Worm (Caenorhabditis elegans) whole organism, early embryonic: ENCODE results near the gene ceeh-1.

Experiments used
- B0310.2 ChIP-seq: sonication (generic microtip); optimal IDR thresholded peaks from 2 replicates; lab custom pipeline; 2016; ENCODE audit warnings: mild to moderate bottlenecking, missing genetic modification characterization, missing compliant biosample characterization
- F13C5.2 ChIP-seq: sonication (generic microtip); optimal IDR thresholded peaks from 2 replicates; lab custom pipeline; 2017; ENCODE audit warnings: mild to moderate bottlenecking, missing genetic modification characterization, inconsistent platforms, missing compliant biosample characterization
- aly-1 ChIP-seq: sonication (generic microtip); optimal IDR thresholded peaks from 2 replicates; lab custom pipeline; 2016; ENCODE audit warnings: missing genetic modification characterization, missing compliant biosample characterization
- ama-1 ChIP-seq: fragments of 150-350 bp; optimal IDR thresholded peaks from 2 replicates; lab custom pipeline; 2014
- ceh-13 ChIP-seq: fragments of 200-800 bp; sonication (Bioruptor generic); optimal IDR thresholded peaks from 2 replicates; lab custom pipeline; 2018; ENCODE audit warnings: mild to moderate bottlenecking, missing genetic modification characterization, missing compliant biosample characterization
- ceh-36 ChIP-seq: sonication (generic microtip); optimal IDR thresholded peaks from 2 replicates; lab custom pipeline; 2016; ENCODE audit warnings: missing genetic modification characterization, inconsistent platforms, missing compliant biosample characterization
- ets-7 ChIP-seq: sonication (generic microtip); optimal IDR thresholded peaks from 2 replicates; lab custom pipeline; 2016; ENCODE audit warnings: missing genotype, missing genetic modification characterization, missing compliant biosample characterization
- flt-1 ChIP-seq: fragments of 200-800 bp; sonication (Bioruptor generic); IDR thresholded peaks from 2 replicates; pipeline ENCODE4 v1.3.6; 2022; ENCODE audit warnings: missing genetic modification characterization, missing compliant biosample characterization
- hmbx-1 ChIP-seq: sonication (generic microtip); optimal IDR thresholded peaks from 2 replicates; lab custom pipeline; 2016; ENCODE audit warnings: mild to moderate bottlenecking, missing genetic modification characterization, missing compliant biosample characterization
- hmg-4 ChIP-seq: fragments of 200-800 bp; sonication (Bioruptor generic); optimal IDR thresholded peaks from 2 replicates; lab custom pipeline; 2018; ENCODE audit warnings: mild to moderate bottlenecking, missing genetic modification characterization, missing compliant biosample characterization
- hnd-1 ChIP-seq: sonication (generic microtip); optimal IDR thresholded peaks from 2 replicates; lab custom pipeline; 2016; ENCODE audit warnings: missing genetic modification characterization, missing compliant biosample characterization
- pes-1 ChIP-seq: fragments of 200-800 bp; sonication (Bioruptor generic); IDR thresholded peaks from 2 replicates; pipeline ENCODE4 v1.3.6; 2022; ENCODE audit warnings: missing genetic modification reagents, missing genetic modification characterization, missing compliant biosample characterization
- scrt-1 ChIP-seq: fragments of 200-800 bp; sonication (Bioruptor generic); IDR thresholded peaks from 2 replicates; pipeline ENCODE4 v1.3.6; 2022; ENCODE audit warnings: missing genetic modification characterization, missing compliant biosample characterization
- sea-1 ChIP-seq: fragments of 200-800 bp; sonication (Bioruptor generic); conservative IDR thresholded peaks from 2 replicates; pipeline ENCODE4 v1.3.6; 2022; ENCODE audit warnings: missing genetic modification characterization, missing compliant biosample characterization
- tbx-11 ChIP-seq: fragments of 200-800 bp; sonication (Bioruptor generic); IDR thresholded peaks from 2 replicates; pipeline ENCODE4 v1.3.6; 2022; ENCODE audit warnings: missing genetic modification characterization, missing compliant biosample characterization
- tbx-37 ChIP-seq: fragments of 200-800 bp; sonication (Bioruptor generic); conservative IDR thresholded peaks from 2 replicates; pipeline ENCODE4 v1.3.6; 2022; ENCODE audit warnings: missing genetic modification reagents, missing genetic modification characterization, missing compliant biosample characterization
- tra-4 ChIP-seq: sonication (generic microtip); optimal IDR thresholded peaks from 2 replicates; lab custom pipeline; 2017; ENCODE audit warnings: missing genetic modification characterization, missing compliant biosample characterization

Gene ceeh-1

DNA sequence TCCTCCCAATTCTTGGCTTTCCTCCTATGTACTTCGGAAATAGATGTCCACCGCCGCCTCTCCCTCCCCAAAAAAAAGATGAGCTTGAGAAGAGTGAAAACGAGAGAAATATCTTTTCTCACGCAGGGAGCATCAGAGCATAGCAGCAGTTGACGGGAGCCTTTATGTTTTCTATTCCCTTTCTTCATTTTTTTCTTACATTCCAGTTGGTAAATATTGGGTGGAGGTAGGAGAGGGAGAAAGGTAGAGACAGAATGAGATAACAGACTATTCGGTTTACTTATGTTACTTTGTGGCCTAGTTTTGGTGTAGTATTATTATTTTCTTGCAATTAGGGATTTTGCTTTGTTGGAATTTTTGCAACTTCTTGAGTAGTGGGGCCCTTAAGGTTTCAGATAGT lies 12.5 kb upstream of the ceeh-1 start:
- TF ChIP-seq flt-1 (no peak), tbx-11 (GFP tag; lab: Robert Waterston, UW) (no peak), ceh-36 (tag; lab: Kevin White, UChicago) (no peak), aly-1 (no peak), scrt-1 (GFP tag; lab: Robert Waterston, UW) (no peak), ceh-13 (no peak), tbx-37 (GFP tag; lab: Robert Waterston, UW) (no peak), ama-1 (lab: Kevin White, UChicago) (no peak), tra-4 (tag; lab: Kevin White, UChicago) (no peak), sea-1 (GFP tag; lab: Robert Waterston, UW) (no peak), pes-1 (no peak), ets-7 (no peak), hnd-1 (tag; lab: Kevin White, UChicago) (no peak), B0310.2 (no peak), hmg-4 (GFP tag; lab: Kevin White, UChicago) (no peak)

DNA sequence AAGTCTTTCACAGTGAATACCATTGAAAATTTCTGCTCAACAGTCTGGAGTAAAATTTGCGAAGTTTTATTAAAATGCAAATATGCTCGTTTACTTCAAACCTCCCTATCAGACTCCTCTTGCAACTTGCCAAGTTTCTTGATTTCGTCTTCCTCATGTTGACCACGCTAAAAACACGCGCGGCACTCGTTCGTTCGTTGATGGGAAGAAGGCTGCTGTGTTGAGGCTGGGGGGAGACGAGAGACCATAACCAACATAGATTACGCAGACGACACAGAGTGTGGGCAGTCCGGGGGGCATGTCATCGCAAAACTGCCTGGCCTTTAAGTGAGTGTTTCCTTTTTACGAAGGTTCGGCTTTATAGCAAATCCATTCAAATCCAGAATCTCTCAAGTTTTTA lies 11.9 kb upstream of the ceeh-1 start:
- no peak for TF ChIP-seq flt-1
- peak; percentile 23 for TF ChIP-seq hmg-4 (GFP tag; lab: Kevin White, UChicago)

DNA sequence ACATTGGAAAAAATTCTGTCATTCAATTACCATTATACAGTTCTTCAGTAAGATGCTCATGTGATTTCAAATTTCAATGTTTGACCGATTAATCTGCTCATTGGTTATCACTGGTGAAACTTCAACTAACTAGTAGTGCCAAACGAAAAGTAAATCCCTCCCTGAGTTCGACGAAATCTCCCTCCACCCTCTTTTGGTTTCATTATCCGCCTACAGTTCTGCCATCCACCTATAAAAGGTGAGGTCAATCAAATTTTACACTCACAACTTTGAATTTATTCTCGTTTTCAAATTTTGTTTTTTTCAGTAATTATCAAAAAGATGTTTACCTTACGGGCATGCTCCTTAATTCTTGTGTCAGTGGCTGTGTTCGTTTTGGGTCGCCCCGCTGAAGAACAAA lies 10.6 kb upstream of the ceeh-1 start, which contains the start of gene far-8:
Gene far-8, plus strand, starts transcription at position 301 of the 400 bp plus-strand sequence.
- no peak for TF ChIP-seq tbx-37 (GFP tag; lab: Robert Waterston, UW)
- no peak for TF ChIP-seq ama-1 (lab: Kevin White, UChicago)
- no peak for TF ChIP-seq scrt-1 (GFP tag; lab: Robert Waterston, UW)
- no peak for TF ChIP-seq aly-1
- TF ChIP-seq hnd-1 (tag; lab: Kevin White, UChicago): no peak
- no peak for TF ChIP-seq flt-1
- no peak for TF ChIP-seq pes-1
- TF ChIP-seq B0310.2: no peak
- TF ChIP-seq ceh-36 (tag; lab: Kevin White, UChicago): no peak
- TF ChIP-seq hmbx-1 (tag; lab: Kevin White, UChicago): no peak
- TF ChIP-seq F13C5.2 (tag; lab: Kevin White, UChicago): no peak
- TF ChIP-seq tbx-11 (GFP tag; lab: Robert Waterston, UW): no peak
- no peak for TF ChIP-seq tra-4 (tag; lab: Kevin White, UChicago)
- TF ChIP-seq sea-1 (GFP tag; lab: Robert Waterston, UW): no peak
- TF ChIP-seq ets-7: no peak
- no peak for TF ChIP-seq ceh-13
- TF ChIP-seq hmg-4 (GFP tag; lab: Kevin White, UChicago): no peak

DNA sequence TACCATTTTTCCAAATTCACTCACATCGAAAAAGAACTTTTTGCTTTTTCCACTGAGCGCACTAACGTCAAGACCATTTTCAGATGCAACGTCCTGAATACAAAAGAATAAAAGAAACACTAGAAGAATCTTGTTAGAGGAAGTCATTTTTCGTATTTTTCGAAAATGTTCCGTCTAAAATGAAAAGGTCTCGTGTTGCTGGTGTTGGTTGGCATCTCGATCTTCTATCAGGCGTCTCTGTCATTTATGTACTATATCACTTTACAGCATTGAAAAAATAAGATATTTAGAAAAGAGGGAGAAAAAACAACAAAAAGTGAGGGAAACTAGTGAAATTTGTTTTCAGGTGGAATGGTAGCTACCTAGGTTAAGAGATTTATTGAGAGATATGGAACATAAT lies 9.1 kb upstream of the ceeh-1 start, which contains the start of gene K02F3.9:
Gene K02F3.9, minus strand, starts transcription at position 190 of the 400 bp plus-strand sequence.
- no peak for TF ChIP-seq sea-1 (GFP tag; lab: Robert Waterston, UW)
- TF ChIP-seq ama-1 (lab: Kevin White, UChicago): no peak
- TF ChIP-seq ceh-13: no peak
- TF ChIP-seq F13C5.2 (tag; lab: Kevin White, UChicago): no peak
- TF ChIP-seq pes-1: no peak
- TF ChIP-seq ceh-36 (tag; lab: Kevin White, UChicago): no peak
- TF ChIP-seq aly-1: no peak
- no peak for TF ChIP-seq tra-4 (tag; lab: Kevin White, UChicago)

DNA sequence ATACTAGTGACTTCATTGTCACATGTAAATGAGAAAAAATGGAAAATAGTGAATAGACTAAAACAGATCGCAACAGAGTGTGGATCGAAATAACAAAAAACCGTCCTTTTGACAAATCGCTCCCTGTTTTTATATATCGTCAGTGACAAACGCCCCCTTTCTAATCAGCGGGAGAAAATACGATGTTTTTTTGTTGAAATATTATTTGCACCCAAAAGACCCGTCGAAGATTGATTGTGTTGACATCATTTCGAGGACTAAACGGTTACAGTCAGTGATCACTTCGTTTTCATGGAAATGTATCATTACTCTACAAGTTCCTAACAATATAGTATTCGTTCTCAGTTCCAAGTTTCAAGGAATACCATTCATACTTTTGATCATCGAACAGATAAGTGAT lies 7.4 kb upstream of the ceeh-1 start, which contains the start of gene dos-3:
Gene dos-3, minus strand, starts transcription at position 101 of the 400 bp plus-strand sequence.
- no peak for TF ChIP-seq ets-7
- no peak for TF ChIP-seq F13C5.2 (tag; lab: Kevin White, UChicago)
- TF ChIP-seq hnd-1 (tag; lab: Kevin White, UChicago): no peak
- no peak for TF ChIP-seq B0310.2
- no peak for TF ChIP-seq ceh-36 (tag; lab: Kevin White, UChicago)
- TF ChIP-seq ceh-13: no peak
- TF ChIP-seq hmg-4 (GFP tag; lab: Kevin White, UChicago): no peak
- no peak for TF ChIP-seq aly-1
- no peak for TF ChIP-seq pes-1
- TF ChIP-seq hmbx-1 (tag; lab: Kevin White, UChicago): no peak
- TF ChIP-seq sea-1 (GFP tag; lab: Robert Waterston, UW): no peak

DNA sequence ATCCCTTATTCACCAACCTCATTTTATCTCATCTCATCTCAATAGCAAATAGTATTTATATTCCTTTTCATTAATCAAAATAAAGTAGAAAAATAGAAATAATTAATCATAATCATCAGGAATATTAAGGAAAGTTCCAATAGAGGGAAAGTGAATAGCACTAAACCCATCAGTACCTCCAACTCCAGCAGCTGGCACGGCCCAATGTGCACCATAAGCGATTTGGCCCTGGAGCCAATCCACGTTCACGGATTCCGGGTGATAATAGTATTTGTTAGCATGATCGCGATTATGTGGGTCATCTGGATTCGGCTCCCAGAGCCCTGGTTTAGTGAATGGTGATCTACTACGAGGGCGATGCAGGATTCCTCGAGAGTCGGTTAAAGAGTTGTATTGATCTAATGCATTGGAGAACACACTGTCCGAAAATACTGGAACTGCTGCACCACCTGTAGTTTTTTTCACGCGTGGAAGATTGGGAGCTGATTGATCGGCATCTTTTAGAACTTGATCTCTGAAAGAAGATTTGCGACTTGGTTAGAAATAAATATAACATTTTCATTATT lies 3.7 kb upstream of the ceeh-1 start:
- TF ChIP-seq hmbx-1 (tag; lab: Kevin White, UChicago): peak; percentile 39
- TF ChIP-seq tbx-11 (GFP tag; lab: Robert Waterston, UW): 0 out of 2 replicates have a peak, but pooled peaks have one; percentile 48
- TF ChIP-seq hmg-4 (GFP tag; lab: Kevin White, UChicago): peak; percentile 81
- peak; percentile 62 for TF ChIP-seq ceh-36 (tag; lab: Kevin White, UChicago)
- no peak for TF ChIP-seq aly-1
- peak; percentile 75; the same call in 1 of the 2 replicates for TF ChIP-seq sea-1 (GFP tag; lab: Robert Waterston, UW)
- TF ChIP-seq scrt-1 (GFP tag; lab: Robert Waterston, UW): peak; percentile 78; the same call in 1 of the 2 replicates
- TF ChIP-seq ceh-13: no peak
- TF ChIP-seq pes-1: peak; percentile 80; the same call in 1 of the 2 replicates
- TF ChIP-seq ets-7: no peak
- TF ChIP-seq ama-1 (lab: Kevin White, UChicago): peak; percentile 96
- peak; percentile 75 for TF ChIP-seq F13C5.2 (tag; lab: Kevin White, UChicago)
- peak; percentile 44 for TF ChIP-seq B0310.2
- peak; percentile 29; the same call in 1 of the 2 replicates for TF ChIP-seq flt-1
- TF ChIP-seq hnd-1 (tag; lab: Kevin White, UChicago): peak; percentile 49
- TF ChIP-seq tbx-37 (GFP tag; lab: Robert Waterston, UW): peak; percentile 34; the same call in 1 of the 2 replicates
- TF ChIP-seq tra-4 (tag; lab: Kevin White, UChicago): peak; percentile 48

ce11 chrIII:835208-835607 lies 3.1 kb upstream of the ceeh-1 start:
- TF ChIP-seq F13C5.2 (tag; lab: Kevin White, UChicago): no peak
- no peak for TF ChIP-seq ceh-13
- TF ChIP-seq tbx-37 (GFP tag; lab: Robert Waterston, UW): no peak
- no peak for TF ChIP-seq tbx-11 (GFP tag; lab: Robert Waterston, UW)
- no peak for TF ChIP-seq hnd-1 (tag; lab: Kevin White, UChicago)
- no peak for TF ChIP-seq sea-1 (GFP tag; lab: Robert Waterston, UW)
- no peak for TF ChIP-seq scrt-1 (GFP tag; lab: Robert Waterston, UW)
- no peak for TF ChIP-seq aly-1
- TF ChIP-seq B0310.2: no peak
- TF ChIP-seq hmg-4 (GFP tag; lab: Kevin White, UChicago): no peak
- no peak for TF ChIP-seq tra-4 (tag; lab: Kevin White, UChicago)
- no peak for TF ChIP-seq pes-1
